Fruit fly (Drosophila melanogaster) whole organism, embryonic: ENCODE data around the gene Ald2.

ENCODE experiments used
- Antp ChIP-seq: fragments of 200-800 bp; sonication (Bioruptor generic); optimal IDR thresholded peaks from 3 replicates; lab custom pipeline; 2016; ENCODE audit warnings: missing biosample characterization, missing genetic modification characterization
- Asciz ChIP-seq: fragments of 200-800 bp; sonication (Bioruptor generic); optimal IDR thresholded peaks from 2 replicates; lab custom pipeline; 2017; ENCODE audit warnings: missing biosample characterization, mild to moderate bottlenecking, missing genetic modification characterization, missing genetic modification reagents
- BEAF-32 ChIP-seq: fragments of 200-800 bp; sonication (Bioruptor generic); optimal IDR thresholded peaks from 3 replicates; lab custom pipeline; 2017; ENCODE audit warnings: missing biosample characterization, missing genetic modification characterization, mild to moderate bottlenecking, moderate library complexity, missing genetic modification reagents
- Bteb2 ChIP-seq: fragments of 200-800 bp; sonication (Bioruptor generic); optimal IDR thresholded peaks from 2 replicates; lab custom pipeline; 2016; ENCODE audit warnings: missing biosample characterization, missing genetic modification characterization
- C15 ChIP-seq: fragments of 200-800 bp; sonication (Bioruptor generic); IDR thresholded peaks from 3 replicates; pipeline ENCODE4 v1.3.6; 2022; ENCODE audit warnings: missing biosample characterization, missing genetic modification characterization
- CG11247 ChIP-seq: fragments of 200-800 bp; sonication (Bioruptor generic); IDR thresholded peaks from 2 replicates; pipeline ENCODE4 v1.3.6; 2022; ENCODE audit warnings: missing biosample characterization, missing genetic modification characterization
- CG11695 ChIP-seq: fragments of 200-800 bp; sonication (Bioruptor generic); IDR thresholded peaks from 3 replicates; pipeline ENCODE4 v1.3.6; 2022; ENCODE audit warnings: missing biosample characterization, missing genetic modification characterization
- CG12299 ChIP-seq: fragments of 200-800 bp; sonication (Bioruptor generic); optimal IDR thresholded peaks from 2 replicates; lab custom pipeline; 2018; ENCODE audit warnings: missing biosample characterization, mild to moderate bottlenecking, missing genetic modification characterization
- CG13296 ChIP-seq: fragments of 200-800 bp; sonication (Bioruptor generic); optimal IDR thresholded peaks from 3 replicates; lab custom pipeline; 2018; ENCODE audit warnings: missing biosample characterization, mild to moderate bottlenecking, missing genetic modification characterization
- CG13624 ChIP-seq: fragments of 200-800 bp; sonication (Bioruptor generic); optimal IDR thresholded peaks from 2 replicates; lab custom pipeline; 2016; ENCODE audit warnings: missing biosample characterization, missing genetic modification characterization
- CG13894 ChIP-seq: fragments of 200-800 bp; sonication (Bioruptor generic); optimal IDR thresholded peaks from 3 replicates; lab custom pipeline; 2018; ENCODE audit warnings: missing biosample characterization, mild to moderate bottlenecking, missing genetic modification characterization, moderate library complexity
- CG15011 ChIP-seq: fragments of 200-800 bp; sonication (Bioruptor generic); optimal IDR thresholded peaks from 3 replicates; lab custom pipeline; 2018; ENCODE audit warnings: missing biosample characterization, mild to moderate bottlenecking, missing genetic modification characterization
- CG17186 ChIP-seq: fragments of 200-800 bp; sonication (Bioruptor generic); optimal IDR thresholded peaks from 3 replicates; lab custom pipeline; 2017; ENCODE audit warnings: missing biosample characterization, missing genetic modification reagents, missing genetic modification characterization
- CG18011 ChIP-seq: fragments of 200-800 bp; sonication (Bioruptor generic); optimal IDR thresholded peaks from 2 replicates; lab custom pipeline; 2017; ENCODE audit warnings: missing biosample characterization, missing genetic modification characterization, mild to moderate bottlenecking, moderate library complexity, missing genotype
- CG18764 ChIP-seq: fragments of 200-800 bp; sonication (Bioruptor generic); optimal IDR thresholded peaks from 3 replicates; lab custom pipeline; 2016; ENCODE audit warnings: missing biosample characterization, missing genetic modification characterization
- CG3726 ChIP-seq: fragments of 200-800 bp; sonication (Bioruptor generic); IDR thresholded peaks from 3 replicates; pipeline ENCODE4, ENCODE4 v1.3.6; 2022; ENCODE audit warnings: missing biosample characterization, missing genetic modification characterization
- CG4328 ChIP-seq: fragments of 200-800 bp; sonication (Bioruptor generic); optimal IDR thresholded peaks from 3 replicates; lab custom pipeline; 2017; ENCODE audit warnings: missing biosample characterization, missing genetic modification reagents, missing genetic modification characterization
- CG4707 ChIP-seq: fragments of 200-800 bp; sonication (Bioruptor generic); optimal IDR thresholded peaks from 2 replicates; lab custom pipeline; 2018; ENCODE audit warnings: missing biosample characterization, mild to moderate bottlenecking, missing genetic modification characterization, moderate library complexity
- CG4820 ChIP-seq: fragments of 200-800 bp; sonication (Bioruptor generic); optimal IDR thresholded peaks from 3 replicates; lab custom pipeline; 2016; ENCODE audit warnings: missing biosample characterization, missing genetic modification characterization
- CG6175 ChIP-seq: fragments of 200-800 bp; sonication (Bioruptor generic); IDR thresholded peaks from 3 replicates; pipeline ENCODE4 v1.3.6; 2022; ENCODE audit warnings: missing biosample characterization, missing genetic modification characterization
- CG6689 ChIP-seq: fragments of 200-800 bp; sonication (Bioruptor generic); IDR thresholded peaks from 2 replicates; pipeline ENCODE4 v1.3.6; 2022; ENCODE audit warnings: missing biosample characterization, missing genetic modification characterization
- CG6791 ChIP-seq: fragments of 200-800 bp; sonication (Bioruptor generic); IDR thresholded peaks from 3 replicates; pipeline ENCODE4 v1.3.6; 2022; ENCODE audit warnings: missing biosample characterization, missing genetic modification characterization; ENCODE audit not compliant: partially characterized antibody
- CG8478 ChIP-seq: fragments of >200 bp; optimal IDR thresholded peaks from 2 replicates; lab custom pipeline; 2018
- CG9932 ChIP-seq: fragments of 200-800 bp; sonication (Bioruptor generic); IDR thresholded peaks from 2 replicates; pipeline ENCODE4 v1.3.6; 2022; ENCODE audit warnings: missing biosample characterization, missing genetic modification characterization
- CoRest ChIP-seq: fragments of 200-800 bp; sonication (Bioruptor generic); optimal IDR thresholded peaks from 3 replicates; lab custom pipeline; 2018; ENCODE audit warnings: missing biosample characterization, mild to moderate bottlenecking, missing genetic modification characterization, moderate library complexity
- Eip74EF ChIP-seq, 2 experiments: fragments of 200-800 bp in 1 of 2; fragments of >200 bp in 1 of 2; sonication (Bioruptor generic) in 1 of 2; optimal IDR thresholded peaks; 2 replicates each; lab custom pipeline; 2017 to 2019; ENCODE audit warnings: missing biosample characterization in 2 of 2, missing genetic modification characterization in 2 of 2, mild to moderate bottlenecking in 1 of 2, moderate library complexity in 1 of 2
- HLH3B ChIP-seq: fragments of 200-800 bp; sonication (Bioruptor generic); IDR thresholded peaks from 2 replicates; pipeline ENCODE4 v1.3.6; 2022; ENCODE audit warnings: missing biosample characterization, missing genetic modification characterization
- Hmr ChIP-seq: fragments of 200-800 bp; sonication (Bioruptor generic); optimal IDR thresholded peaks from 3 replicates; lab custom pipeline; 2017; ENCODE audit warnings: mild to moderate bottlenecking, missing biosample characterization, missing genetic modification reagents, missing genetic modification characterization
- Hmx ChIP-seq: fragments of 200-800 bp; sonication (Bioruptor generic); optimal IDR thresholded peaks from 2 replicates; lab custom pipeline; 2016; ENCODE audit warnings: missing biosample characterization, missing genetic modification characterization
- Hr51 ChIP-seq, 2 experiments: fragments of 200-800 bp; sonication (Bioruptor generic); optimal IDR thresholded peaks; 2 replicates in 1 of 2; 3 replicates in 1 of 2; lab custom pipeline; 2016 to 2018; ENCODE audit warnings: missing biosample characterization in 2 of 2, missing genetic modification characterization in 2 of 2, mild to moderate bottlenecking in 1 of 2, moderate library complexity in 1 of 2
- Oli ChIP-seq: fragments of 200-800 bp; sonication (Bioruptor generic); optimal IDR thresholded peaks from 2 replicates; lab custom pipeline; 2018; ENCODE audit warnings: missing biosample characterization, mild to moderate bottlenecking, missing genetic modification characterization, moderate library complexity
- Xrp1 ChIP-seq: fragments of 200-800 bp; sonication (Bioruptor generic); IDR thresholded peaks from 2 replicates; pipeline ENCODE4 v1.3.6; 2022; ENCODE audit warnings: missing biosample characterization, missing genetic modification characterization
- aop ChIP-seq: fragments of 200-800 bp; sonication (Bioruptor generic); IDR thresholded peaks from 2 replicates; pipeline ENCODE4 v1.3.6; 2022; ENCODE audit warnings: missing biosample characterization, missing genetic modification characterization
- ara ChIP-seq: fragments of 200-800 bp; sonication (Bioruptor generic); IDR thresholded peaks from 2 replicates; pipeline ENCODE4 v1.3.6; 2022; ENCODE audit warnings: missing biosample characterization, missing genetic modification characterization
- btn ChIP-seq: fragments of 200-800 bp; sonication (Bioruptor generic); optimal IDR thresholded peaks from 2 replicates; lab custom pipeline; 2016; ENCODE audit warnings: missing biosample characterization, missing genetic modification characterization
- chinmo ChIP-seq: fragments of 200-800 bp; sonication (Bioruptor generic); IDR thresholded peaks from 4 replicates; pipeline ENCODE4 v1.3.6; 2022; ENCODE audit warnings: missing biosample characterization, missing genetic modification characterization; ENCODE audit not compliant: partially characterized antibody
- crc ChIP-seq: fragments of 200-800 bp; sonication (Bioruptor generic); optimal IDR thresholded peaks from 2 replicates; lab custom pipeline; 2016; ENCODE audit warnings: missing biosample characterization, missing genetic modification characterization
- dimm ChIP-seq: fragments of 200-800 bp; sonication (Bioruptor generic); IDR thresholded peaks from 2 replicates; pipeline ENCODE4 v1.3.6; 2022; ENCODE audit warnings: missing biosample characterization, missing genetic modification characterization
- hb ChIP-seq: fragments of 200-800 bp; sonication (Bioruptor generic); IDR thresholded peaks from 3 replicates; pipeline ENCODE4 v1.3.6; 2022; ENCODE audit warnings: missing biosample characterization, missing genetic modification characterization; ENCODE audit not compliant: partially characterized antibody
- klu ChIP-seq: fragments of 200-800 bp; sonication (Bioruptor generic); IDR thresholded peaks from 2 replicates; pipeline ENCODE4 v1.3.6; 2022; ENCODE audit warnings: missing biosample characterization, missing genetic modification characterization
- lov ChIP-seq, 2 experiments: fragments of 200-800 bp in 1 of 2; fragments of >200 bp in 1 of 2; sonication (Bioruptor generic) in 1 of 2; IDR thresholded peaks in 1 of 2; optimal IDR thresholded peaks in 1 of 2; 2 replicates in 1 of 2; 3 replicates in 1 of 2; pipeline versions ENCODE4 v1.3.6 to Lab custom; 2017 to 2022; ENCODE audit warnings: missing biosample characterization in 1 of 2, missing genetic modification characterization in 1 of 2
- maf-S ChIP-seq: fragments of 200-800 bp; sonication (Bioruptor generic); optimal IDR thresholded peaks from 2 replicates; lab custom pipeline; 2016; ENCODE audit warnings: missing biosample characterization, missing genetic modification characterization
- p53 ChIP-seq: fragments of 200-800 bp; sonication (Bioruptor generic); optimal IDR thresholded peaks from 2 replicates; lab custom pipeline; 2016; ENCODE audit warnings: missing biosample characterization, missing genetic modification characterization
- pum ChIP-seq: fragments of 200-800 bp; sonication (Bioruptor generic); optimal IDR thresholded peaks from 2 replicates; lab custom pipeline; 2016; ENCODE audit warnings: missing biosample characterization, missing genetic modification characterization
- pzg ChIP-seq: fragments of 200-800 bp; sonication (Bioruptor generic); optimal IDR thresholded peaks from 3 replicates; lab custom pipeline; 2018; ENCODE audit warnings: missing biosample characterization, mild to moderate bottlenecking, missing genetic modification characterization, moderate library complexity
- ranshi ChIP-seq: fragments of 200-800 bp; sonication (Bioruptor generic); IDR thresholded peaks from 2 replicates; pipeline ENCODE4 v1.3.6; 2022; ENCODE audit warnings: missing biosample characterization, missing genetic modification characterization
- salm ChIP-seq: fragments of 200-800 bp; sonication (Bioruptor generic); optimal IDR thresholded peaks from 2 replicates; lab custom pipeline; 2018; ENCODE audit warnings: missing biosample characterization, mild to moderate bottlenecking, missing genetic modification characterization
- tap ChIP-seq: fragments of 200-800 bp; optimal IDR thresholded peaks from 3 replicates; lab custom pipeline; 2019; ENCODE audit warnings: missing biosample characterization, mild to moderate bottlenecking, missing genetic modification characterization, moderate library complexity

Gene Ald2

dm6 chr3R:26462173-26462959 lies 48.5 kb downstream of the Ald2 start (continued):
- TF ChIP-seq Asciz (GFP tag; lab: Kevin White, UChicago) (peak; percentile 26), ara (GFP tag; lab: Robert Waterston, UW) (0 out of 2 replicates have a peak, but pooled peaks have one; percentile 16), Oli (tag; lab: Kevin White, UChicago) (peak; percentile 18), HLH3B (peak; percentile 15; the same call in 1 of the 2 replicates), BEAF-32 (GFP tag; lab: Kevin White, UChicago) (no peak), CG6689 (GFP tag; lab: Robert Waterston, UW) (0 out of 2 replicates have a peak, but pooled peaks have one; percentile 26), Hmx (GFP tag; lab: Kevin White, UChicago) (no peak), hb (no peak), CG4328 (GFP tag; lab: Kevin White, UChicago) (peak; percentile 6), maf-S (GFP tag; lab: Kevin White, UChicago) (no peak), klu (peak; percentile 81), crc (GFP tag; lab: Kevin White, UChicago) (no peak), CG4707 (GFP tag; lab: Kevin White, UChicago) (no peak), Antp (GFP tag; lab: Kevin White, UChicago) (no peak), CG9932 (GFP tag; lab: Robert Waterston, UW) (0 out of 2 replicates have a peak, but pooled peaks have one; percentile 45), pzg (GFP tag; lab: Kevin White, UChicago) (no peak), CG13296 (GFP tag; lab: Kevin White, UChicago) (no peak), pum (GFP tag; lab: Kevin White, UChicago) (no peak), p53 (GFP tag; lab: Kevin White, UChicago) (no peak), CG18764 (GFP tag; lab: Kevin White, UChicago) (no peak), CoRest (no peak), CG13894 (tag; lab: Kevin White, UChicago) (peak; percentile 46), Hr51 (GFP tag; optimal IDR thresholded peaks at IDR 0.05; lab: Kevin White, UChicago) (peak in 1 of 2 experiments; percentile 34), Xrp1 (GFP tag; lab: Robert Waterston, UW) (no peak), Hmr (GFP tag; lab: Kevin White, UChicago) (peak; percentile 30), CG6791 (GFP tag; lab: Robert Waterston, UW) (no peak), CG13624 (GFP tag; lab: Kevin White, UChicago) (no peak), Bteb2 (GFP tag; lab: Kevin White, UChicago) (no peak), CG12299 (tag; lab: Kevin White, UChicago) (no peak), lov (optimal IDR thresholded peaks at IDR 0.05; lab: Kevin White, UChicago) (no peak), lov (GFP tag; IDR thresholded peaks at IDR 0.05; lab: Robert Waterston, UW) (no peak), CG11695 (peak; percentile 49; the same call in 1 of the 3 replicates), CG18011 (no peak), C15 (no peak), CG3726 (GFP tag; lab: Robert Waterston, UW) (no peak), CG15011 (GFP tag; lab: Kevin White, UChicago) (no peak), salm (tag; lab: Kevin White, UChicago) (no peak), ranshi (GFP tag; lab: Robert Waterston, UW) (no peak), CG11247 (GFP tag; lab: Robert Waterston, UW) (0 out of 2 replicates have a peak, but pooled peaks have one; percentile 30), Eip74EF (GFP tag; optimal IDR thresholded peaks at IDR 0.05; lab: Kevin White, UChicago) (peak in 1 of 2 experiments; percentile 4), CG8478 (lab: Kevin White, UChicago) (no peak), aop (GFP tag; lab: Robert Waterston, UW) (no peak), tap (peak; percentile 9), CG6175 (no peak), chinmo (GFP tag; lab: Robert Waterston, UW) (peak; percentile 79; the same call in 2 of the 4 replicates), dimm (GFP tag; lab: Robert Waterston, UW) (no peak), CG17186 (GFP tag; lab: Kevin White, UChicago) (no peak), CG4820 (GFP tag; lab: Kevin White, UChicago) (peak; percentile 15), btn (no peak)
